Worm (Caenorhabditis elegans): Measurements from ENCODE around the gene bgal-1.

Gene bgal-1

ce11 chrV:11223698-11224097 is 2.1 kb downstream of the bgal-1 start:
- TF ChIP-seq ztf-1 (GFP tag; conservative IDR thresholded peaks at IDR 0.05) (no peak), unc-55 (GFP tag; optimal IDR thresholded peaks at IDR 0.05) (no peak), nhr-129 (tag; optimal IDR thresholded peaks at IDR 0.05) (no peak), nhr-12 (tag; optimal IDR thresholded peaks at IDR 0.05) (no peak), lin-13 (GFP tag; optimal IDR thresholded peaks at IDR 0.05) (no peak), mdl-1 (tag; optimal IDR thresholded peaks at IDR 0.05) (no peak), egl-27 (tag; optimal IDR thresholded peaks at IDR 0.05) (no peak), sem-4 (tag; optimal IDR thresholded peaks at IDR 0.05) (no peak), nhr-10 (tag; optimal IDR thresholded peaks at IDR 0.05) (no peak), sma-3 (GFP tag; optimal IDR thresholded peaks at IDR 0.05) (no peak), Y55F3AM.14 (GFP tag; optimal IDR thresholded peaks at IDR 0.05) (no peak), nhr-77 (tag; optimal IDR thresholded peaks at IDR 0.05) (no peak), nhr-25 (tag; optimal IDR thresholded peaks at IDR 0.05) (no peak), ceh-82 (tag; optimal IDR thresholded peaks at IDR 0.05) (no peak)

- peak; percentile 87 for TF ChIP-seq elt-1 (tag; optimal IDR thresholded peaks at IDR 0.05)
- TF ChIP-seq peb-1 (tag; optimal IDR thresholded peaks at IDR 0.05) = no peak
These were observed 4.9 kb downstream of the bgal-1 start, which contains the start of gene T19B10.2 for ce11 chrV:11220936-11221335. Gene T19B10.2, plus strand, starts transcription at chrV:11221302.

ce11 chrV:11220415-11220814 is 5.4 kb downstream of the bgal-1 start:
- no peak for TF ChIP-seq unc-62 (GFP tag; optimal IDR thresholded peaks at IDR 0.05)

ce11 chrV:11217394-11217793 is 8.4 kb downstream of the bgal-1 start, which contains the start of gene cyp-29A2:
Gene cyp-29A2, plus strand, starts transcription at chrV:11217583.
- no peak for TF ChIP-seq ztf-1 (GFP tag; conservative IDR thresholded peaks at IDR 0.05)
- TF ChIP-seq sma-9 (GFP tag; optimal IDR thresholded peaks at IDR 0.05) = peak; percentile 24
- TF ChIP-seq sma-9 (tag; optimal IDR thresholded peaks at IDR 0.05) = no peak
- no peak for TF ChIP-seq ama-1 (optimal IDR thresholded peaks at IDR 0.05)
- TF ChIP-seq nhr-129 (tag; optimal IDR thresholded peaks at IDR 0.05) = peak; percentile 34
- TF ChIP-seq C34F6.9 (tag; optimal IDR thresholded peaks at IDR 0.05) = no peak
- no peak for TF ChIP-seq nhr-12 (tag; optimal IDR thresholded peaks at IDR 0.05)
- TF ChIP-seq gmeb-1 (tag; optimal IDR thresholded peaks at IDR 0.05) = peak; percentile 23
- peak; percentile 28 for TF ChIP-seq crh-2 (tag; optimal IDR thresholded peaks at IDR 0.05)
- TF ChIP-seq unc-39 (tag; optimal IDR thresholded peaks at IDR 0.05) = no peak

ce11 chrV:11216137-11216536 is 9.7 kb downstream of the bgal-1 start:
- TF ChIP-seq lin-11 (tag; optimal IDR thresholded peaks at IDR 0.05) (no peak), lin-13 (GFP tag; optimal IDR thresholded peaks at IDR 0.05) (no peak), alr-1 (tag; optimal IDR thresholded peaks at IDR 0.05) (no peak), R02D3.7 (tag; optimal IDR thresholded peaks at IDR 0.05) (no peak), zag-1 (tag; optimal IDR thresholded peaks at IDR 0.05) (no peak), blmp-1 (tag; optimal IDR thresholded peaks at IDR 0.05; ENCODE audit: insufficient read depth) (no peak), crh-2 (tag; optimal IDR thresholded peaks at IDR 0.05) (no peak), elt-3 (tag; optimal IDR thresholded peaks at IDR 0.05) (no peak), mbf-1 (tag; optimal IDR thresholded peaks at IDR 0.05) (no peak)

ce11 chrV:11214569-11214968 is 11.2 kb downstream of the bgal-1 start:
- TF ChIP-seq skn-1 (tag; optimal IDR thresholded peaks at IDR 0.05) (no peak), nhr-6 (tag; optimal IDR thresholded peaks at IDR 0.05) (no peak), lin-11 (tag; optimal IDR thresholded peaks at IDR 0.05) (no peak), ceh-82 (tag; optimal IDR thresholded peaks at IDR 0.05) (no peak), R02D3.7 (tag; optimal IDR thresholded peaks at IDR 0.05) (no peak), mdl-1 (tag; optimal IDR thresholded peaks at IDR 0.05) (no peak), nhr-129 (tag; optimal IDR thresholded peaks at IDR 0.05) (no peak), ztf-4 (tag; optimal IDR thresholded peaks at IDR 0.05) (no peak), zag-1 (tag; optimal IDR thresholded peaks at IDR 0.05) (no peak), F13H6.1 (tag; optimal IDR thresholded peaks at IDR 0.05) (no peak), mbf-1 (tag; optimal IDR thresholded peaks at IDR 0.05) (no peak), ceh-16 (tag; optimal IDR thresholded peaks at IDR 0.05) (no peak), ama-1 (optimal IDR thresholded peaks at IDR 0.05) (no peak), lin-39 (tag; optimal IDR thresholded peaks at IDR 0.05) (no peak), crh-2 (tag; optimal IDR thresholded peaks at IDR 0.05) (no peak), nhr-23 (tag; optimal IDR thresholded peaks at IDR 0.05) (no peak), elt-3 (tag; optimal IDR thresholded peaks at IDR 0.05) (no peak)

All from whole organism, L2 larva.